Fruit fly (Drosophila melanogaster) whole organism, embryonic: ENCODE measurements around the gene St2.
A peak's percentile ranks its signal among the peaks of the same experiment; 100 is the strongest.

ENCODE experiments used
- Atf-2 ChIP-seq: fragments of 200-800 bp; sonication (Bioruptor generic); optimal IDR thresholded peaks from 2 replicates; lab custom pipeline; 2016; ENCODE audit warnings: missing biosample characterization, missing genetic modification characterization
- Bdp1 ChIP-seq: fragments of 200-800 bp; sonication (Bioruptor generic); optimal IDR thresholded peaks from 3 replicates; lab custom pipeline; 2016; ENCODE audit warnings: missing biosample characterization, missing genetic modification characterization
- CG11560 ChIP-seq: fragments of 200-800 bp; sonication (Bioruptor generic); IDR thresholded peaks from 3 replicates; pipeline ENCODE4 v1.3.6; 2022; ENCODE audit warnings: missing biosample characterization, missing genetic modification characterization
- CG11695 ChIP-seq: fragments of 200-800 bp; sonication (Bioruptor generic); IDR thresholded peaks from 3 replicates; pipeline ENCODE4 v1.3.6; 2022; ENCODE audit warnings: missing biosample characterization, missing genetic modification characterization
- CG13624 ChIP-seq: fragments of 200-800 bp; sonication (Bioruptor generic); optimal IDR thresholded peaks from 2 replicates; lab custom pipeline; 2016; ENCODE audit warnings: missing biosample characterization, missing genetic modification characterization
- CG18011 ChIP-seq: fragments of 200-800 bp; sonication (Bioruptor generic); optimal IDR thresholded peaks from 2 replicates; lab custom pipeline; 2017; ENCODE audit warnings: missing biosample characterization, missing genetic modification characterization, mild to moderate bottlenecking, moderate library complexity, missing genotype
- CG18599 ChIP-seq: fragments of 200-800 bp; sonication (Bioruptor generic); optimal IDR thresholded peaks from 3 replicates; lab custom pipeline; 2017; ENCODE audit warnings: missing biosample characterization, missing genetic modification characterization, mild to moderate bottlenecking, moderate library complexity, missing genetic modification reagents
- CG31388 ChIP-seq: fragments of 200-800 bp; sonication (Bioruptor generic); optimal IDR thresholded peaks from 2 replicates; lab custom pipeline; 2016; ENCODE audit warnings: missing biosample characterization, missing genetic modification characterization
- CG32532 ChIP-seq: fragments of 200-800 bp; sonication (Bioruptor generic); IDR thresholded peaks from 2 replicates; pipeline ENCODE4 v1.3.6; 2022; ENCODE audit warnings: missing biosample characterization, missing genetic modification characterization
- CG32772 ChIP-seq: fragments of 200-800 bp; sonication (Bioruptor generic); IDR thresholded peaks from 2 replicates; pipeline ENCODE4 v1.3.6; 2022; ENCODE audit warnings: missing biosample characterization, missing genetic modification characterization
- CG34422 ChIP-seq: fragments of 200-800 bp; sonication (Bioruptor generic); IDR thresholded peaks from 3 replicates; pipeline ENCODE4 v1.3.6; 2022; ENCODE audit warnings: missing biosample characterization, missing genetic modification characterization
- CG4404 ChIP-seq: fragments of 200-800 bp; sonication (Bioruptor generic); IDR thresholded peaks from 2 replicates; pipeline ENCODE4 v1.3.6; 2022; ENCODE audit warnings: missing biosample characterization, missing genetic modification characterization
- CG5245 ChIP-seq: fragments of 200-800 bp; sonication (Bioruptor generic); optimal IDR thresholded peaks from 3 replicates; lab custom pipeline; 2016; ENCODE audit warnings: missing biosample characterization, missing genetic modification characterization
- CG7839 ChIP-seq: fragments of 200-800 bp; sonication (Bioruptor generic); optimal IDR thresholded peaks from 3 replicates; lab custom pipeline; 2018; ENCODE audit warnings: missing biosample characterization, mild to moderate bottlenecking, missing genetic modification characterization, moderate library complexity
- CG7928 ChIP-seq: fragments of 200-800 bp; sonication (Bioruptor generic); optimal IDR thresholded peaks from 2 replicates; lab custom pipeline; 2017; ENCODE audit warnings: missing biosample characterization, mild to moderate bottlenecking, missing genetic modification characterization
- CG8478 ChIP-seq: fragments of >200 bp; optimal IDR thresholded peaks from 2 replicates; lab custom pipeline; 2018
- Dbx ChIP-seq: fragments of 200-800 bp; sonication (Bioruptor generic); IDR thresholded peaks from 3 replicates; pipeline ENCODE4 v1.3.6; 2022; ENCODE audit warnings: missing biosample characterization, missing genetic modification characterization
- Doc2 ChIP-seq: fragments of 200-800 bp; sonication (Bioruptor generic); IDR thresholded peaks from 2 replicates; pipeline ENCODE4 v1.3.6; 2022; ENCODE audit warnings: missing biosample characterization, missing genetic modification characterization
- Eip74EF ChIP-seq, 2 experiments: fragments of 200-800 bp in 1 of 2; fragments of >200 bp in 1 of 2; sonication (Bioruptor generic) in 1 of 2; optimal IDR thresholded peaks; 2 replicates each; lab custom pipeline; 2017 to 2019; ENCODE audit warnings: missing biosample characterization in 2 of 2, missing genetic modification characterization in 2 of 2, mild to moderate bottlenecking in 1 of 2, moderate library complexity in 1 of 2
- Ets97D ChIP-seq: fragments of 200-800 bp; sonication (Bioruptor generic); optimal IDR thresholded peaks from 3 replicates; lab custom pipeline; 2016; ENCODE audit warnings: missing biosample characterization, missing genetic modification characterization
- Hand ChIP-seq: fragments of 200-800 bp; sonication (Bioruptor generic); optimal IDR thresholded peaks from 2 replicates; lab custom pipeline; 2017; ENCODE audit warnings: mild to moderate bottlenecking, missing biosample characterization, missing genetic modification reagents, missing genetic modification characterization
- Hr39 ChIP-seq: fragments of >200 bp; optimal IDR thresholded peaks from 2 replicates; lab custom pipeline; 2017
- Hsf ChIP-seq: fragments of 200-800 bp; sonication (Bioruptor generic); optimal IDR thresholded peaks from 3 replicates; lab custom pipeline; 2016; ENCODE audit warnings: missing biosample characterization, missing genetic modification characterization
- Stat92E ChIP-seq, 3 experiments: fragments of >200 bp in 2 of 3; fragments of 200-800 bp in 1 of 3; sonication (Bioruptor generic) in 1 of 3; optimal IDR thresholded peaks; 2 replicates each; lab custom pipeline; 2017 to 2019; ENCODE audit warnings: missing biosample characterization in 3 of 3, missing genetic modification characterization in 3 of 3, mild to moderate bottlenecking in 1 of 3, moderate library complexity in 1 of 3
- TFAM ChIP-seq: fragments of 200-800 bp; sonication (Bioruptor generic); optimal IDR thresholded peaks from 2 replicates; lab custom pipeline; 2017; ENCODE audit warnings: missing biosample characterization, missing genetic modification characterization, inconsistent platforms
- Trl ChIP-seq, 3 experiments: fragments of >200 bp in 2 of 3; fragments of 200-800 bp in 1 of 3; sonication (Bioruptor generic) in 1 of 3; optimal IDR thresholded peaks; 2 replicates in 1 of 3; 3 replicates in 2 of 3; lab custom pipeline; 2016 to 2017; ENCODE audit warnings: missing biosample characterization in 1 of 3, missing genetic modification characterization in 1 of 3
- cas ChIP-seq: fragments of 200-800 bp; sonication (Bioruptor generic); IDR thresholded peaks from 2 replicates; pipeline ENCODE4 v1.3.6; 2022; ENCODE audit warnings: missing biosample characterization, missing genetic modification characterization
- chm ChIP-seq: fragments of 200-800 bp; sonication (Bioruptor generic); IDR thresholded peaks from 2 replicates; pipeline ENCODE4 v1.3.6; 2022; ENCODE audit warnings: missing biosample characterization, missing genetic modification characterization
- chn ChIP-seq: fragments of 200-800 bp; sonication (Bioruptor generic); optimal IDR thresholded peaks from 2 replicates; lab custom pipeline; 2016; ENCODE audit warnings: missing biosample characterization, missing genetic modification characterization
- danr ChIP-seq: fragments of 200-800 bp; sonication (Bioruptor generic); IDR thresholded peaks from 2 replicates; pipeline ENCODE4 v1.3.6; 2022; ENCODE audit warnings: missing biosample characterization, missing genetic modification characterization
- dati ChIP-seq: fragments of 200-800 bp; sonication (Bioruptor generic); IDR thresholded peaks from 2 replicates; pipeline ENCODE4 v1.3.6; 2022; ENCODE audit warnings: missing biosample characterization, missing genetic modification characterization
- disco-r ChIP-seq: fragments of 200-800 bp; sonication (Bioruptor generic); optimal IDR thresholded peaks from 2 replicates; lab custom pipeline; 2016; ENCODE audit warnings: missing biosample characterization, missing genetic modification characterization
- emc ChIP-seq: fragments of 200-800 bp; sonication (Bioruptor generic); optimal IDR thresholded peaks from 2 replicates; lab custom pipeline; 2016; ENCODE audit warnings: missing biosample characterization, missing genetic modification characterization
- fd102C ChIP-seq: fragments of 200-800 bp; sonication (Bioruptor generic); optimal IDR thresholded peaks from 2 replicates; lab custom pipeline; 2018; ENCODE audit warnings: missing biosample characterization, mild to moderate bottlenecking, missing genetic modification characterization, moderate library complexity
- gcm2 ChIP-seq: fragments of 200-800 bp; sonication (Bioruptor generic); optimal IDR thresholded peaks from 2 replicates; lab custom pipeline; 2016; ENCODE audit warnings: missing biosample characterization, missing genetic modification characterization
- gt ChIP-seq: fragments of 200-800 bp; sonication (Bioruptor generic); IDR thresholded peaks from 2 replicates; pipeline ENCODE4 v1.3.6; 2022; ENCODE audit warnings: missing biosample characterization, missing genetic modification characterization
- inv ChIP-seq: fragments of 200-800 bp; sonication (Bioruptor generic); IDR thresholded peaks from 2 replicates; pipeline ENCODE4 v1.3.6; 2022; ENCODE audit warnings: missing biosample characterization, missing genetic modification characterization; ENCODE audit not compliant: partially characterized antibody
- kah ChIP-seq: fragments of 200-800 bp; sonication (Bioruptor generic); optimal IDR thresholded peaks from 2 replicates; lab custom pipeline; 2018; ENCODE audit warnings: missing biosample characterization, mild to moderate bottlenecking, missing genetic modification characterization
- ken ChIP-seq: fragments of 200-800 bp; sonication (Bioruptor generic); IDR thresholded peaks from 3 replicates; pipeline ENCODE4 v1.3.6; 2022; ENCODE audit warnings: missing biosample characterization, missing genetic modification characterization
- lab ChIP-seq: fragments of 200-800 bp; sonication (Bioruptor generic); optimal IDR thresholded peaks from 3 replicates; lab custom pipeline; 2017; ENCODE audit warnings: missing biosample characterization, missing genetic modification characterization, mild to moderate bottlenecking, moderate library complexity, missing genetic modification reagents
- nerfin-2 ChIP-seq: fragments of 200-800 bp; sonication (Bioruptor generic); IDR thresholded peaks from 2 replicates; pipeline ENCODE4 v1.3.6; 2022; ENCODE audit warnings: missing biosample characterization, missing genetic modification characterization; ENCODE audit not compliant: partially characterized antibody
- nmo ChIP-seq: fragments of 200-800 bp; sonication (Bioruptor generic); optimal IDR thresholded peaks from 2 replicates; lab custom pipeline; 2018; ENCODE audit warnings: missing biosample characterization, mild to moderate bottlenecking, missing genetic modification characterization, moderate library complexity
- oc ChIP-seq: fragments of 200-800 bp; sonication (Bioruptor generic); optimal IDR thresholded peaks from 2 replicates; lab custom pipeline; 2018; ENCODE audit warnings: missing biosample characterization, mild to moderate bottlenecking, missing genetic modification characterization, moderate library complexity
- pfk ChIP-seq: fragments of 200-800 bp; sonication (Bioruptor generic); optimal IDR thresholded peaks from 2 replicates; lab custom pipeline; 2018; ENCODE audit warnings: missing biosample characterization, mild to moderate bottlenecking, missing genetic modification characterization, moderate library complexity
- pita ChIP-seq: fragments of 200-800 bp; sonication (Bioruptor generic); optimal IDR thresholded peaks from 2 replicates; lab custom pipeline; 2017; ENCODE audit warnings: missing biosample characterization, mild to moderate bottlenecking, missing genetic modification characterization
- run ChIP-seq: fragments of 200-800 bp; sonication (Bioruptor generic); optimal IDR thresholded peaks from 3 replicates; lab custom pipeline; 2018; ENCODE audit warnings: missing biosample characterization, mild to moderate bottlenecking, missing genetic modification characterization
- salm ChIP-seq: fragments of 200-800 bp; sonication (Bioruptor generic); optimal IDR thresholded peaks from 2 replicates; lab custom pipeline; 2018; ENCODE audit warnings: missing biosample characterization, mild to moderate bottlenecking, missing genetic modification characterization
- sc ChIP-seq, 3 experiments: fragments of >200 bp in 2 of 3; fragments of 200-800 bp in 1 of 3; sonication (Bioruptor generic) in 1 of 3; optimal IDR thresholded peaks; 2 replicates in 2 of 3; 3 replicates in 1 of 3; lab custom pipeline; 2017; ENCODE audit warnings: mild to moderate bottlenecking in 1 of 3, missing biosample characterization in 1 of 3, missing genetic modification characterization in 1 of 3, missing genetic modification reagents in 1 of 3
- tin ChIP-seq: fragments of 200-800 bp; sonication (Bioruptor generic); optimal IDR thresholded peaks from 3 replicates; lab custom pipeline; 2016; ENCODE audit warnings: missing biosample characterization, missing genetic modification characterization
- wor ChIP-seq: fragments of 200-800 bp; sonication (Bioruptor generic); IDR thresholded peaks from 2 replicates; pipeline ENCODE4 v1.3.6; 2022; ENCODE audit warnings: missing biosample characterization, missing genetic modification characterization
- zen ChIP-seq: fragments of 200-800 bp; sonication (Bioruptor generic); optimal IDR thresholded peaks from 3 replicates; lab custom pipeline; 2018; ENCODE audit warnings: missing biosample characterization, mild to moderate bottlenecking, missing genetic modification characterization, moderate library complexity

St2 gene

dm6 chr3R:9224807-9225206 lies 26.8 kb upstream of the St2 start (continued):
- TF ChIP-seq TFAM = no peak
- TF ChIP-seq kah (GFP tag; lab: Kevin White, UChicago) = peak; percentile 53
- no peak for TF ChIP-seq CG8478 (lab: Kevin White, UChicago)
- peak; percentile 66 for TF ChIP-seq CG18599 (GFP tag; lab: Kevin White, UChicago)
- no peak for TF ChIP-seq CG4404 (GFP tag; lab: Robert Waterston, UW)
- TF ChIP-seq salm = peak; percentile 24
- no peak for TF ChIP-seq dati
- TF ChIP-seq Stat92E (GFP tag; optimal IDR thresholded peaks at IDR 0.05; lab: Kevin White, UChicago) = no peak
- TF ChIP-seq CG7839 (tag; lab: Kevin White, UChicago) = peak; percentile 57
- TF ChIP-seq zen (tag; lab: Kevin White, UChicago) = peak; percentile 49
- no peak for TF ChIP-seq gcm2 (GFP tag; lab: Kevin White, UChicago)
- TF ChIP-seq Ets97D (GFP tag; lab: Kevin White, UChicago) = peak; percentile 5
- no peak for TF ChIP-seq cas (GFP tag; lab: Robert Waterston, UW)
- no peak for TF ChIP-seq inv (GFP tag; lab: Robert Waterston, UW)
- peak; percentile 23 for TF ChIP-seq run (tag; lab: Kevin White, UChicago)
- 0 out of 3 replicates have a peak, but pooled peaks have one; percentile 43 for TF ChIP-seq Dbx (GFP tag; lab: Robert Waterston, UW)
- TF ChIP-seq CG5245 (GFP tag; lab: Kevin White, UChicago) = peak; percentile 53
- peak; percentile 87 for TF ChIP-seq CG11695
- no peak for TF ChIP-seq pita (GFP tag; lab: Kevin White, UChicago)
- peak; percentile 76 for TF ChIP-seq tin (GFP tag; lab: Kevin White, UChicago)
- peak; percentile 48 for TF ChIP-seq nmo
- no peak for TF ChIP-seq CG7928 (GFP tag; lab: Kevin White, UChicago)
- no peak for TF ChIP-seq CG31388 (GFP tag; lab: Kevin White, UChicago)
- no peak for TF ChIP-seq nerfin-2 (GFP tag; lab: Robert Waterston, UW)
- no peak for TF ChIP-seq Bdp1 (GFP tag; lab: Kevin White, UChicago)
- no peak for TF ChIP-seq pfk
- TF ChIP-seq wor (GFP tag; lab: Robert Waterston, UW) = peak; percentile 57
- no peak for TF ChIP-seq Doc2
- TF ChIP-seq CG11560 (tag; lab: Robert Waterston, UW) = no peak
- TF ChIP-seq Hsf (GFP tag; lab: Kevin White, UChicago) = peak; percentile 75
- TF ChIP-seq chm (GFP tag; lab: Robert Waterston, UW) = no peak
- no peak for TF ChIP-seq disco-r (GFP tag; lab: Kevin White, UChicago)
- TF ChIP-seq sc (optimal IDR thresholded peaks at IDR 0.05; lab: Kevin White, UChicago) = no peak
- peak; percentile 20 for TF ChIP-seq sc (GFP tag; optimal IDR thresholded peaks at IDR 0.05; lab: Kevin White, UChicago)
- no peak for TF ChIP-seq Eip74EF (GFP tag; optimal IDR thresholded peaks at IDR 0.05; lab: Kevin White, UChicago)
- TF ChIP-seq oc (tag; lab: Kevin White, UChicago) = peak; percentile 42
- TF ChIP-seq chn = peak; percentile 32
- TF ChIP-seq Hr39 (lab: Kevin White, UChicago) = no peak
- no peak for TF ChIP-seq gt (GFP tag; lab: Robert Waterston, UW)
- TF ChIP-seq CG32532 (GFP tag; lab: Robert Waterston, UW) = peak; percentile 69
- TF ChIP-seq fd102C = no peak
- TF ChIP-seq CG32772 (GFP tag; lab: Robert Waterston, UW) = peak; percentile 64
- no peak for TF ChIP-seq CG18011 (GFP tag; lab: Kevin White, UChicago)
- TF ChIP-seq lab (GFP tag; lab: Kevin White, UChicago) = peak; percentile 75
- TF ChIP-seq CG34422 = peak; percentile 61; the same call in 2 of the 3 replicates
- no peak for TF ChIP-seq ken (GFP tag; lab: Robert Waterston, UW)
- no peak for TF ChIP-seq Hand (GFP tag; lab: Kevin White, UChicago)
- peak; percentile 52 for TF ChIP-seq Atf-2
- peak; percentile 10 for TF ChIP-seq emc
- TF ChIP-seq Trl (optimal IDR thresholded peaks at IDR 0.05; lab: Kevin White, UChicago) = no peak
- TF ChIP-seq Trl (GFP tag; optimal IDR thresholded peaks at IDR 0.05; lab: Kevin White, UChicago) = peak; percentile 56
- peak; percentile 46 for TF ChIP-seq CG13624 (GFP tag; lab: Kevin White, UChicago)
- TF ChIP-seq danr (GFP tag; lab: Robert Waterston, UW) = peak; percentile 64
